Fruit fly (Drosophila melanogaster) S2 (cell line): ENCODE measurements around the gene CG45488.

Source experiments
- CG8478 ChIP-seq: fragments of >200 bp; optimal IDR thresholded peaks from 2 replicates; lab custom pipeline; 2018
- CTCF ChIP-seq, 2 experiments: fragments of >200 bp; optimal IDR thresholded peaks; 2 replicates each; lab custom pipeline; 2018

- TF ChIP-seq CG8478 (lab: Kevin White, UChicago) (no peak), CTCF (optimal IDR thresholded peaks at IDR 0.05; lab: Kevin White, UChicago) (no peak)
Measured at dm6 chrX:19899978-19900377, 20.3 kb downstream of the CG45488 start.
